Fruit fly (Drosophila melanogaster) whole organism, prepupa: ENCODE results near the gene CG6178.

Source experiments
- Blimp-1 ChIP-seq: fragments of 200-800 bp; sonication (Bioruptor generic); optimal IDR thresholded peaks from 3 replicates; lab custom pipeline; 2017; ENCODE audit warnings: missing biosample characterization, missing genetic modification characterization, mild to moderate bottlenecking, moderate library complexity, missing genetic modification reagents
- CG10631 ChIP-seq: fragments of 200-800 bp; sonication (Bioruptor generic); optimal IDR thresholded peaks from 2 replicates; lab custom pipeline; 2016; ENCODE audit warnings: missing biosample characterization, missing genetic modification characterization
- CG10669 ChIP-seq: fragments of 200-800 bp; sonication (Bioruptor generic); optimal IDR thresholded peaks from 3 replicates; lab custom pipeline; 2018; ENCODE audit warnings: missing biosample characterization, mild to moderate bottlenecking, missing genetic modification characterization, moderate library complexity
- CG15336 ChIP-seq: fragments of 200-800 bp; sonication (Bioruptor generic); IDR thresholded peaks from 2 replicates; pipeline ENCODE4 v1.3.6; 2022; ENCODE audit warnings: missing biosample characterization, missing genetic modification characterization
- CG16779 ChIP-seq: fragments of 200-800 bp; sonication (Bioruptor generic); optimal IDR thresholded peaks from 3 replicates; lab custom pipeline; 2017; ENCODE audit warnings: missing biosample characterization, mild to moderate bottlenecking, missing genetic modification characterization
- CG3032 ChIP-seq: fragments of 200-800 bp; optimal IDR thresholded peaks from 2 replicates; lab custom pipeline; 2019; ENCODE audit warnings: missing biosample characterization, mild to moderate bottlenecking, missing genetic modification characterization, moderate library complexity
- CG31627 ChIP-seq: fragments of 200-800 bp; sonication (Bioruptor generic); optimal IDR thresholded peaks from 3 replicates; lab custom pipeline; 2016; ENCODE audit warnings: missing biosample characterization, missing genetic modification characterization
- CG32006 ChIP-seq: fragments of 200-800 bp; sonication (Bioruptor generic); optimal IDR thresholded peaks from 3 replicates; lab custom pipeline; 2017; ENCODE audit warnings: missing biosample characterization, mild to moderate bottlenecking, missing genetic modification characterization
- CG34406 ChIP-seq: fragments of 200-800 bp; sonication (Bioruptor generic); optimal IDR thresholded peaks from 3 replicates; lab custom pipeline; 2016; ENCODE audit warnings: missing biosample characterization, missing genetic modification characterization
- CG3919 ChIP-seq: fragments of 200-800 bp; sonication (Bioruptor generic); optimal IDR thresholded peaks from 3 replicates; lab custom pipeline; 2016; ENCODE audit warnings: missing biosample characterization, missing genetic modification characterization
- CG4318 ChIP-seq: fragments of 200-800 bp; sonication (Bioruptor generic); optimal IDR thresholded peaks from 3 replicates; lab custom pipeline; 2017; ENCODE audit warnings: missing biosample characterization, mild to moderate bottlenecking, missing genetic modification characterization
- CG6163 ChIP-seq: fragments of 200-800 bp; sonication (Bioruptor generic); IDR thresholded peaks from 3 replicates; pipeline ENCODE4 v1.3.6; 2022; ENCODE audit warnings: missing biosample characterization, missing genetic modification characterization
- CG6276 ChIP-seq: fragments of 200-800 bp; sonication (Bioruptor generic); optimal IDR thresholded peaks from 2 replicates; lab custom pipeline; 2017; ENCODE audit warnings: missing biosample characterization, mild to moderate bottlenecking, missing genetic modification characterization
- CG6792 ChIP-seq: fragments of 200-800 bp; sonication (Bioruptor generic); optimal IDR thresholded peaks from 3 replicates; lab custom pipeline; 2016; ENCODE audit warnings: missing biosample characterization, missing genetic modification characterization
- CG6854 ChIP-seq: fragments of 200-800 bp; sonication (Bioruptor generic); optimal IDR thresholded peaks from 2 replicates; lab custom pipeline; 2017; ENCODE audit warnings: missing biosample characterization, mild to moderate bottlenecking, missing genetic modification characterization
- CG7368 ChIP-seq: fragments of 200-800 bp; sonication (Bioruptor generic); optimal IDR thresholded peaks from 3 replicates; lab custom pipeline; 2016; ENCODE audit warnings: missing biosample characterization, missing genetic modification characterization
- CG8119 ChIP-seq: fragments of 200-800 bp; sonication (Bioruptor generic); IDR thresholded peaks from 3 replicates; pipeline ENCODE4 v1.3.6; 2022; ENCODE audit warnings: missing biosample characterization, missing genetic modification characterization
- CG8319 ChIP-seq: fragments of 200-800 bp; sonication (Bioruptor generic); optimal IDR thresholded peaks from 3 replicates; lab custom pipeline; 2016; ENCODE audit warnings: missing biosample characterization, missing genetic modification characterization
- CG8632 ChIP-seq: fragments of 200-800 bp; sonication (Bioruptor generic); optimal IDR thresholded peaks from 3 replicates; lab custom pipeline; 2016; ENCODE audit warnings: missing biosample characterization, missing genetic modification characterization
- CG9139 ChIP-seq: fragments of 200-800 bp; sonication (Bioruptor generic); optimal IDR thresholded peaks from 3 replicates; lab custom pipeline; 2017; ENCODE audit warnings: missing biosample characterization, mild to moderate bottlenecking, missing genetic modification characterization
- Eip75B ChIP-seq: fragments of 200-800 bp; sonication (Bioruptor generic); optimal IDR thresholded peaks from 3 replicates; lab custom pipeline; 2016; ENCODE audit warnings: missing biosample characterization, missing genetic modification characterization
- Eip78C ChIP-seq: fragments of 200-800 bp; sonication (Bioruptor generic); peaks from one replicate; lab custom pipeline; 2016; ENCODE audit warnings: missing biosample characterization, missing genetic modification characterization
- Ets21C ChIP-seq: fragments of 200-800 bp; sonication (Bioruptor generic); optimal IDR thresholded peaks from 3 replicates; lab custom pipeline; 2016; ENCODE audit warnings: missing biosample characterization, missing genetic modification characterization
- Ets96B ChIP-seq: fragments of 200-800 bp; optimal IDR thresholded peaks from 2 replicates; lab custom pipeline; 2019; ENCODE audit warnings: missing biosample characterization, mild to moderate bottlenecking, missing genetic modification characterization, moderate library complexity
- Hr38 ChIP-seq: sonication (Bioruptor generic); optimal IDR thresholded peaks from 2 replicates; lab custom pipeline; 2016; ENCODE audit warnings: missing biosample characterization, missing genetic modification characterization
- Hr39 ChIP-seq: fragments of 200-800 bp; sonication (Bioruptor generic); optimal IDR thresholded peaks from 2 replicates; lab custom pipeline; 2016; ENCODE audit warnings: missing biosample characterization, missing genetic modification characterization
- Hr4 ChIP-seq: fragments of 200-800 bp; sonication (Bioruptor generic); optimal IDR thresholded peaks from 3 replicates; lab custom pipeline; 2016; ENCODE audit warnings: missing biosample characterization, missing genetic modification characterization
- Met ChIP-seq: fragments of 200-800 bp; sonication (Bioruptor generic); optimal IDR thresholded peaks from 3 replicates; lab custom pipeline; 2016; ENCODE audit warnings: missing biosample characterization, missing genetic modification characterization
- OdsH ChIP-seq: fragments of 200-800 bp; sonication (Bioruptor generic); optimal IDR thresholded peaks from 3 replicates; lab custom pipeline; 2016; ENCODE audit warnings: missing biosample characterization, missing genetic modification characterization
- Smox ChIP-seq: fragments of 200-800 bp; sonication (Bioruptor generic); optimal IDR thresholded peaks from 3 replicates; lab custom pipeline; 2016; ENCODE audit warnings: missing biosample characterization, missing genetic modification characterization
- Sox102F ChIP-seq: fragments of 200-800 bp; sonication (Bioruptor generic); optimal IDR thresholded peaks from 2 replicates; lab custom pipeline; 2016; ENCODE audit warnings: missing biosample characterization, mild to moderate bottlenecking, missing genetic modification characterization
- Sox15 ChIP-seq: fragments of 200-800 bp; sonication (Bioruptor generic); optimal IDR thresholded peaks from 3 replicates; lab custom pipeline; 2016; ENCODE audit warnings: missing biosample characterization, missing genetic modification characterization
- achi ChIP-seq: fragments of 200-800 bp; sonication (Bioruptor generic); optimal IDR thresholded peaks from 3 replicates; lab custom pipeline; 2016; ENCODE audit warnings: missing biosample characterization, missing genetic modification characterization
- acj6 ChIP-seq: fragments of 200-800 bp; sonication (Bioruptor generic); optimal IDR thresholded peaks from 3 replicates; lab custom pipeline; 2016; ENCODE audit warnings: missing biosample characterization, missing genetic modification characterization
- dac ChIP-seq: fragments of 200-800 bp; sonication (Bioruptor generic); optimal IDR thresholded peaks from 2 replicates; lab custom pipeline; 2017; ENCODE audit warnings: missing biosample characterization, mild to moderate bottlenecking, missing genetic modification characterization
- dsx ChIP-seq: fragments of 200-800 bp; optimal IDR thresholded peaks from 3 replicates; lab custom pipeline; 2019; ENCODE audit warnings: missing biosample characterization, mild to moderate bottlenecking, missing genetic modification characterization, moderate library complexity; ENCODE audit not compliant: poor library complexity, severe bottlenecking
- eg ChIP-seq: fragments of 200-800 bp; sonication (Bioruptor generic); IDR thresholded peaks from 3 replicates; pipeline ENCODE4 v1.3.6; 2022; ENCODE audit warnings: missing biosample characterization, missing genetic modification characterization
- fd59A ChIP-seq: fragments of 200-800 bp; sonication (Bioruptor generic); optimal IDR thresholded peaks from 2 replicates; lab custom pipeline; 2017; ENCODE audit warnings: missing biosample characterization, mild to moderate bottlenecking, missing genetic modification characterization, missing genetic modification reagents
- fkh ChIP-seq: fragments of 200-800 bp; sonication (Bioruptor generic); optimal IDR thresholded peaks from 3 replicates; lab custom pipeline; 2017; ENCODE audit warnings: missing biosample characterization, mild to moderate bottlenecking, missing genetic modification characterization, moderate library complexity
- net ChIP-seq: fragments of 200-800 bp; sonication (Bioruptor generic); optimal IDR thresholded peaks from 3 replicates; lab custom pipeline; 2016; ENCODE audit warnings: missing biosample characterization, missing genetic modification characterization
- pdm3 ChIP-seq: fragments of 200-800 bp; sonication (Bioruptor generic); optimal IDR thresholded peaks from 3 replicates; lab custom pipeline; 2016; ENCODE audit warnings: missing biosample characterization, missing genetic modification characterization
- salr ChIP-seq, 2 experiments: fragments of 200-800 bp; sonication (Bioruptor generic); optimal IDR thresholded peaks; 3 replicates each; lab custom pipeline; 2016 to 2018; ENCODE audit warnings: missing biosample characterization in 2 of 2, missing genetic modification characterization in 2 of 2, mild to moderate bottlenecking in 1 of 2
- spab ChIP-seq: fragments of 200-800 bp; sonication (Bioruptor generic); optimal IDR thresholded peaks from 2 replicates; lab custom pipeline; 2017; ENCODE audit warnings: missing biosample characterization, mild to moderate bottlenecking, missing genetic modification characterization, missing genetic modification reagents
- ss ChIP-seq, 2 experiments: fragments of 200-800 bp; sonication (Bioruptor generic); optimal IDR thresholded peaks; 2 replicates in 1 of 2; 3 replicates in 1 of 2; lab custom pipeline; 2017 to 2018; ENCODE audit warnings: mild to moderate bottlenecking in 2 of 2, missing biosample characterization in 2 of 2, missing genetic modification characterization in 2 of 2, moderate library complexity in 1 of 2
- svp ChIP-seq: fragments of 200-800 bp; sonication (Bioruptor generic); peaks from one replicate; lab custom pipeline; 2016; ENCODE audit warnings: missing biosample characterization, missing genetic modification characterization
- topi ChIP-seq: fragments of 200-800 bp; sonication (Bioruptor generic); optimal IDR thresholded peaks from 3 replicates; lab custom pipeline; 2016; ENCODE audit warnings: missing biosample characterization, missing genetic modification characterization
- vri ChIP-seq: fragments of 200-800 bp; sonication (Bioruptor generic); optimal IDR thresholded peaks from 3 replicates; lab custom pipeline; 2016; ENCODE audit warnings: missing biosample characterization, mild to moderate bottlenecking, missing genetic modification characterization

The CG6178 gene

DNA sequence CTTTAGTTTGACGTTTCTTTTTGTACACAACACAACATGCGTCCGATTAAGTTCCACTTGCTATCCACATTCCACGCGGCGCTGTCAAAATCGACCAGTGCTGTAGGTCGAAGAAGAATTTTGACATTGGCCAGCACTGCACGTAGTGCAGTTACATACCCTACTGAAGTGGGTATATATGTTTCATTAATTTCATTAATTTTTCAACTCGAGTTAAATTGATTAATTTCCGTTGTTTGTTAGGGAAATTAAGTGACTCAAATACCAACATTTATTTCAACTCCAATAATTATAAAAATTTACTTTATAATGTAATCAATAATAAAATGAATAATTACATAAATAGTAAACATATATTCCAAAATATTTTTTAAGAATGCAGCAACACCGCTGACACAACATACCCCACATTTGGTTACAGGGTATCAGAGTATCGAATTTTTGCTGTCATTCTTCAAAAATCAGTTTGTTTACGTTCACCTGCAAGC, 43.2 kb upstream of the CG6178 start, which contains the start of the genes eIF4EHP and CG18428 (continued):
- TF ChIP-seq vri (GFP tag; lab: Kevin White, UChicago) = peak; percentile 90
- peak; percentile 98 for TF ChIP-seq svp (GFP tag; lab: Kevin White, UChicago)
- TF ChIP-seq Eip78C (GFP tag; lab: Kevin White, UChicago) = peak; percentile 100
- peak; percentile 99 for TF ChIP-seq OdsH (GFP tag; lab: Kevin White, UChicago)
- TF ChIP-seq fd59A = peak; percentile 98
- peak; percentile 100 for TF ChIP-seq Ets96B (tag; lab: Kevin White, UChicago)
- peak; percentile 99 for TF ChIP-seq CG8632 (GFP tag; lab: Kevin White, UChicago)
- peak; percentile 99 for TF ChIP-seq spab (GFP tag; lab: Kevin White, UChicago)

DNA sequence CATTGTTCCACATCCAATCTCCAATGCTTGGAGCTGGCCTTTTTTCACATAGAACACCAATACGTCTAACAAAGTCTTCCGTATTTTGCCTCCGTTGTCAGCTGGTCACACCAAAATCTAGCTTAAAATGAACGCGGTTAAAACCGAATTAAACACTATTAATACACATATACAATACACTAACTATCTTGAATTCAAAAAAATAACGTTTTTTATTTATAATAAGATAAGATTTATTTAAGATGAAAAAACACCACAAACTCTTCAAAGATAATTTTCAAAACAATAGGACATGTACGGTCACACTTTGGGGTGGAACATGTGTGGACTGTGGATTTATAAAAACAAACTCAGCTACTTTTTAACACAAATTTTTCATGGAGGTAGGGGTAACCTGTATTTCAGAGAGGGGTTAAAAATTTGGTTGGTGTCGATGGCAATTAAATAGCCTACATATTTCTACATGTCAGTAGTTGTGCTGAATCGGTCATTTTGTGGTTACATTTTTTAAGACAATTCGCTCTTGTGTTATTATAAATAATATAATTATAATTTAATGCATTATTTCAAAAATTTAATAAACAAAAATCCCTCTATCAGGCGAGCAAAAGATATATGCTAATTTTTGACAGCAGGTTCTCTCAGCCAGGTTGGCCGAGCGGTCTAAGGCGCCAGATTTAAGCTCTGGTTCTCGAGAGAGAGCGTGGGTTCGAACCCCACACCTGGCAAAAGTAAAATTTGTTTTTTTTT, 39.7 kb upstream of the CG6178 start, which contains the start of gene CG13605:
CG13605 (minus strand) TSS at position 70 of the 750 bp plus-strand sequence.
- peak; percentile 48 for TF ChIP-seq Ets96B (tag; lab: Kevin White, UChicago)
- TF ChIP-seq ss (GFP tag; optimal IDR thresholded peaks at IDR 0.05; lab: Kevin White, UChicago) = peak; percentile 35 to 51
- TF ChIP-seq CG8119 (GFP tag; lab: Robert Waterston, UW) = peak; percentile 78; the same call in 2 of the 3 replicates
- TF ChIP-seq Hr38 (GFP tag; lab: Kevin White, UChicago) = no peak
- TF ChIP-seq achi (GFP tag; lab: Kevin White, UChicago) = peak; percentile 70
- TF ChIP-seq CG3919 (GFP tag; lab: Kevin White, UChicago) = peak; percentile 78
- peak; percentile 73 for TF ChIP-seq acj6 (GFP tag; lab: Kevin White, UChicago)
- TF ChIP-seq dsx = peak; percentile 81
- TF ChIP-seq Met (GFP tag; lab: Kevin White, UChicago) = peak; percentile 71
- TF ChIP-seq Sox102F (GFP tag; lab: Kevin White, UChicago) = peak; percentile 71
- TF ChIP-seq topi = peak; percentile 73
- peak; percentile 69 for TF ChIP-seq CG6854
- TF ChIP-seq CG10669 (GFP tag; lab: Kevin White, UChicago) = peak; percentile 33
- peak; percentile 82 for TF ChIP-seq eg
- peak; percentile 60; the same call in 2 of the 3 replicates for TF ChIP-seq CG6163
- peak; percentile 60 for TF ChIP-seq CG3032
- TF ChIP-seq CG34406 = peak; percentile 66
- peak; percentile 71 for TF ChIP-seq Hr4 (GFP tag; lab: Kevin White, UChicago)
- TF ChIP-seq net (GFP tag; lab: Kevin White, UChicago) = peak; percentile 72
- TF ChIP-seq Hr39 (GFP tag; lab: Kevin White, UChicago) = peak; percentile 67
- peak; percentile 55 for TF ChIP-seq CG10631 (GFP tag; lab: Kevin White, UChicago)
- peak; percentile 76 for TF ChIP-seq OdsH (GFP tag; lab: Kevin White, UChicago)
- peak; percentile 65 for TF ChIP-seq pdm3 (GFP tag; lab: Kevin White, UChicago)
- peak; percentile 56 for TF ChIP-seq CG6792 (GFP tag; lab: Kevin White, UChicago)
- peak; percentile 66 for TF ChIP-seq svp (GFP tag; lab: Kevin White, UChicago)
- peak; percentile 91 for TF ChIP-seq Eip78C (GFP tag; lab: Kevin White, UChicago)
- peak; percentile 6 for TF ChIP-seq fkh (GFP tag; lab: Kevin White, UChicago)
- TF ChIP-seq CG7368 = peak; percentile 57
- TF ChIP-seq Blimp-1 (GFP tag; lab: Kevin White, UChicago) = peak; percentile 18
- peak; percentile 66 for TF ChIP-seq CG32006 (GFP tag; lab: Kevin White, UChicago)
- TF ChIP-seq CG9139 (GFP tag; lab: Kevin White, UChicago) = no peak
- peak; percentile 25 for TF ChIP-seq dac (GFP tag; lab: Kevin White, UChicago)
- peak; percentile 35 for TF ChIP-seq CG16779 (tag; lab: Kevin White, UChicago)
- peak; percentile 68 for TF ChIP-seq CG6276 (GFP tag; lab: Kevin White, UChicago)
- no peak for TF ChIP-seq fd59A
- peak in 1 of 2 experiments; percentile 5 for TF ChIP-seq salr (GFP tag; optimal IDR thresholded peaks at IDR 0.05; lab: Kevin White, UChicago)
- peak; percentile 37 for TF ChIP-seq Ets21C (GFP tag; lab: Kevin White, UChicago)
- peak; percentile 43 for TF ChIP-seq CG4318 (GFP tag; lab: Kevin White, UChicago)
- TF ChIP-seq CG8319 (GFP tag; lab: Kevin White, UChicago) = peak; percentile 40
- TF ChIP-seq Sox15 (GFP tag; lab: Kevin White, UChicago) = peak; percentile 25
- peak; percentile 81 for TF ChIP-seq CG15336 (GFP tag; lab: Robert Waterston, UW)
- TF ChIP-seq CG31627 = peak; percentile 51
- TF ChIP-seq Eip75B (GFP tag; lab: Kevin White, UChicago) = peak; percentile 51
- TF ChIP-seq Smox = peak; percentile 65
